Fruit fly (Drosophila melanogaster): Measurements from ENCODE around the gene CG3842.
A peak's percentile ranks its signal among the peaks of the same experiment; 100 is the strongest.

DNA sequence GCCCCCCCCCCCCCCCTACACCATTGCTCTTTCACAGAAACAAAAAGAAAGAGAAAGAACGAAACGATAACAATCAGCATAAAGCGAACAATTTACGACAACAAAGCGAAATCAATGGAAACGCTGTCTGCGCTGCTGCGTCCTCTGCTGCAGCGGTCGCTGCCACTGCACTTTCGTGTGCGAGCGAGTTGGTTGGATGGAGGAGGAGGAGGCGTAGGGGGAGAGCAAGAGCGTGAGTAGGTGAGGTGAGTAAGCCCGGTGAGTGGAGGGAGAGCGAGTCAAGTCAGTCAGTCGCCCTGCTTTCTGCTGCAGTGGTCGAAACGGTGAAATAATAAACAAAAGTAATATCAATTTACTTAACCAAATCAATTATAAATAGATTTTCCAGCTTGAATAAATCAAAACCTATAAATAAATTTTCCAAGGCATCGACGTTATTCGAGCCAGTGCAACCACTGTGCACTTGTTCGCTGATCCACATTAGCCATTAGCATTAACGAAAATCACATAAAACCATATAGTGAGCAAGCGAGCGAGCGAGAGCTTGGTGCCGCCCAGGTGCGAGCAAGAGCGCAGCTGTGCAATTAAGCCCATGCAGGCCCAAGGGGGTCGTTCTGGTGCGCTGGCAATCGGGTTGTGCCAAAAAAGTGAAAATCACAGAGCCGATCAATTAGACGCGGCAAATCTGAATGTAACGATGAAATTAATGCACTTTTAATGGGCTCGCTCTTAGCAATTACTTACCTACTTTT is 6.4 kb downstream of the CG3842 start:
- TF ChIP-seq kay (GFP tag; ENCODE audit: borderline replicate concordance) (peak; percentile 66), tj (GFP tag; optimal IDR thresholded peaks at IDR 0.05) (peak; percentile 98), cic (GFP tag; optimal IDR thresholded peaks at IDR 0.05) (peak; percentile 35)
